Fruit fly (Drosophila melanogaster): Measurements from ENCODE around the gene CG33795.

Gene CG33795

dm6 chr3L:16181330-16181830 is 10.2 kb upstream of the CG33795 start:
- TF ChIP-seq CG17801 (GFP tag; optimal IDR thresholded peaks at IDR 0.05; ENCODE audit: partially characterized antibody), result no peak

dm6 chr3L:16178433-16178832 is 7.3 kb upstream of the CG33795 start:
- TF ChIP-seq CG17801 (GFP tag; optimal IDR thresholded peaks at IDR 0.05; ENCODE audit: partially characterized antibody), result no peak

dm6 chr3L:16177751-16178150 is 6.6 kb upstream of the CG33795 start:
- TF ChIP-seq CG17801 (GFP tag; optimal IDR thresholded peaks at IDR 0.05; ENCODE audit: partially characterized antibody), result no peak

dm6 chr3L:16177309-16177708 is 6.1 kb upstream of the CG33795 start:
- no peak for TF ChIP-seq CG17801 (GFP tag; optimal IDR thresholded peaks at IDR 0.05; ENCODE audit: partially characterized antibody)

dm6 chr3L:16176492-16176891 is 5.3 kb upstream of the CG33795 start:
- TF ChIP-seq CG17801 (GFP tag; optimal IDR thresholded peaks at IDR 0.05; ENCODE audit: partially characterized antibody), result no peak

- no peak for TF ChIP-seq CG17801 (GFP tag; optimal IDR thresholded peaks at IDR 0.05; ENCODE audit: partially characterized antibody)
These were observed 4.6 kb upstream of the CG33795 start for dm6 chr3L:16175628-16176263.

dm6 chr3L:16174778-16175177 is 3.6 kb upstream of the CG33795 start:
- no peak for TF ChIP-seq CG17801 (GFP tag; optimal IDR thresholded peaks at IDR 0.05; ENCODE audit: partially characterized antibody)

dm6 chr3L:16173818-16174601 is 2.8 kb upstream of the CG33795 start:
- no peak for TF ChIP-seq CG17801 (GFP tag; optimal IDR thresholded peaks at IDR 0.05; ENCODE audit: partially characterized antibody)

- no peak for TF ChIP-seq CG17801 (GFP tag; optimal IDR thresholded peaks at IDR 0.05; ENCODE audit: partially characterized antibody)
These were observed 1.7 kb upstream of the CG33795 start for dm6 chr3L:16172809-16173276.

dm6 chr3L:16172381-16172780 is 1.2 kb upstream of the CG33795 start:
- no peak for TF ChIP-seq CG17801 (GFP tag; optimal IDR thresholded peaks at IDR 0.05; ENCODE audit: partially characterized antibody)

dm6 chr3L:16170006-16170405 is 1.2 kb downstream of the CG33795 start, which contains the start of gene CG33796:
Gene CG33796 (minus strand): TSS chr3L:16170106.
- TF ChIP-seq CG17801 (GFP tag; optimal IDR thresholded peaks at IDR 0.05; ENCODE audit: partially characterized antibody), result no peak

dm6 chr3L:16168503-16169189 is 2.5 kb downstream of the CG33795 start:
- no peak for TF ChIP-seq CG17801 (GFP tag; optimal IDR thresholded peaks at IDR 0.05; ENCODE audit: partially characterized antibody)

- TF ChIP-seq CG17801 (GFP tag; optimal IDR thresholded peaks at IDR 0.05; ENCODE audit: partially characterized antibody), result no peak
These were observed 3.3 kb downstream of the CG33795 start for dm6 chr3L:16167723-16168386.

dm6 chr3L:16166998-16167344 is 4.2 kb downstream of the CG33795 start:
- no peak for TF ChIP-seq CG17801 (GFP tag; optimal IDR thresholded peaks at IDR 0.05; ENCODE audit: partially characterized antibody)
